Worm (Caenorhabditis elegans): ENCODE data around the gene F20B6.5.

ce11 chrX:4214643-4215042 lies 14.9 kb upstream of the F20B6.5 start:
- TF ChIP-seq ahr-1 (tag; optimal IDR thresholded peaks at IDR 0.05) (no peak), pax-1 (tag; optimal IDR thresholded peaks at IDR 0.05) (no peak), hlh-8 (tag; optimal IDR thresholded peaks at IDR 0.05) (no peak), pha-4 (tag; optimal IDR thresholded peaks at IDR 0.05) (no peak), sox-4 (tag; optimal IDR thresholded peaks at IDR 0.05) (no peak), ceh-24 (tag; optimal IDR thresholded peaks at IDR 0.05) (no peak), dve-1 (tag; optimal IDR thresholded peaks at IDR 0.05) (no peak), pag-3 (tag; optimal IDR thresholded peaks at IDR 0.05; ENCODE audit: borderline replicate concordance) (no peak), pros-1 (tag; optimal IDR thresholded peaks at IDR 0.05) (no peak), ceh-48 (tag; optimal IDR thresholded peaks at IDR 0.05) (no peak), pqm-1 (tag; optimal IDR thresholded peaks at IDR 0.05) (no peak)

Measured in whole organism, late embryonic.